Worm (Caenorhabditis elegans): ENCODE results near the gene str-198.

ce11 chrV:16049177-16049576 lies 1.6 kb downstream of the str-198 start, which contains the start of gene best-12:
- TF ChIP-seq elt-1 (tag; optimal IDR thresholded peaks at IDR 0.05; ENCODE audit: borderline replicate concordance, insufficient read depth): no peak
- TF ChIP-seq unc-39 (tag; optimal IDR thresholded peaks at IDR 0.05): no peak
- TF ChIP-seq mls-2 (tag; optimal IDR thresholded peaks at IDR 0.05): no peak
- no peak for TF ChIP-seq unc-120 (tag; optimal IDR thresholded peaks at IDR 0.05; ENCODE audit: poor library complexity, severe bottlenecking)
- no peak for TF ChIP-seq ces-1 (GFP tag; optimal IDR thresholded peaks at IDR 0.05)
- no peak for TF ChIP-seq nhr-12 (tag; optimal IDR thresholded peaks at IDR 0.05)
- TF ChIP-seq hlh-1 (tag; optimal IDR thresholded peaks at IDR 0.05): no peak
- no peak for TF ChIP-seq nhr-28 (tag; optimal IDR thresholded peaks at IDR 0.05)
- TF ChIP-seq nhr-76 (tag; optimal IDR thresholded peaks at IDR 0.05): no peak
- TF ChIP-seq flh-1 (GFP tag; optimal IDR thresholded peaks at IDR 0.05): no peak

All from whole organism, mixed stage, embryonic.